Fruit fly (Drosophila melanogaster) Kc167 (cell line): ENCODE data around the gene Ect3.

Source experiments
- Myc ChIP-seq: fragments of >200 bp; optimal IDR thresholded peaks from 2 replicates; lab custom pipeline; 2017; ENCODE audit warnings: missing external identifiers
- Sin3A ChIP-seq: fragments of >200 bp; optimal IDR thresholded peaks from 2 replicates; lab custom pipeline; 2018; ENCODE audit warnings: missing external identifiers
- h ChIP-seq: fragments of >200 bp; optimal IDR thresholded peaks from 3 replicates; lab custom pipeline; 2018; ENCODE audit warnings: missing external identifiers
- insv ChIP-seq: fragments of >200 bp; optimal IDR thresholded peaks from 3 replicates; lab custom pipeline; 2018; ENCODE audit warnings: missing external identifiers
- psq ChIP-seq: fragments of >200 bp; optimal IDR thresholded peaks from 2 replicates; lab custom pipeline; 2017; ENCODE audit warnings: missing external identifiers
- ttk ChIP-seq: sonication (Bioruptor generic); optimal IDR thresholded peaks from 2 replicates; lab custom pipeline; 2017; ENCODE audit warnings: missing external identifiers

Ect3 gene

DNA sequence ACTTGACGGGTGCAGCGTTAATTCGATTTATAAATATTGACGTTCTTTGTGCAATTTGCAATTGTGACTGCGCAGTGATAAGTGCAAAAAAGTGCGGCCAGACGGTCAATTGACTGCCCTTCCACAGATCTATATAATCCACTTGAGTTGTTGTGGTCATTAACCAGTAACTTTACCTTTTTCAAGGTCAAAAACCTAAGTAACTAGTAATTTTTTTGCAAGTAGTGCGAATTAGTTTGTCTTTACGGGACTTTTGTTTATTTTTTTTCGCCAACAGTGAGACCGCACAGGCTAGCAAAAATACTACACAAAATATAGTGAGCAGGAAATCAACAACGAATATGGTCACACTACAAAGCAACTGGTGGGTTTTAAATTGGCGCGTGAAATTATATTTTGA lies 24.4 kb upstream of the Ect3 start, which contains the start of gene Tango9:
TSS of gene Tango9 (minus strand) at position 280 of the 400 bp plus-strand sequence.
- TF ChIP-seq ttk (lab: Kevin White, UChicago) (no peak), Myc (no peak), Sin3A (lab: Kevin White, UChicago) (no peak), psq (no peak), h (lab: Kevin White, UChicago) (no peak)

DNA sequence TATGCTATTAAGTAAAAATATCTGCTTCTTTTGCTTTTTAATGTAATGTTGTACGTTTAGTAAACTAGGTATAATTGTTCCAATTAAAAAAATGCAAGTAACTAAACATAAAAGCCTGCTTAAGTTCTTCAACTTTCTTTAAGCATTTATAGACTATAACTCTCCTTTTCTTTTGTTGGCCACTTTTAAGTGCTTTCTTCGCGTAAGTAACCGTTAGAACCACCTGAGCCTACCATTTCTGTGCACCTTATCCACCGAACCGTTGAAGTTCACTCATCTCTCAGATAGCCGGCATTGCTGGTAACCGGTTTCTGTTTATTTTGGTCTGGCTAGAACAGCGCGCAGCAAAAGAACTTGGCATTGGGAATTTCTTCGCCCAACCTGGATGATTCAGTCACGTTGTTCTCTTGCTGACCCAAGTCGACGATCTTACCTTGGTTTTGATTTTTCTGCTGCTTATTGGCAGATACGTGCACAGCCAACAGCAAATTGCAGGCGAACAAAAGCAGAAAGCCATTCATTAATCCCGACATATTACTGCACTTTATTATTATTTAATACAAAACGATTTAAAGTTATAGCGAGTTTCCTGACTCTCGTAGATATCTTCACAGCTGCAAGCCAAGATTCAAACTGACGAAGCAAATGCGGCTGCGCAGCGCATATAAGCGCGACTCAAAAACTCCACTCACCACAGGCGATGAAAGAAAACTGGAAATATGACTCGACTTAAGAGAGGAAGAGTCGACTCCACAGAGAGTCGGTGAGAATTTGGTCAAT lies 22.3 kb upstream of the Ect3 start, which contains the start of gene CG10005:
TSS of gene CG10005 (minus strand) at position 642 of the 780 bp plus-strand sequence.
- no peak for TF ChIP-seq ttk (lab: Kevin White, UChicago)
- TF ChIP-seq Myc: no peak
- TF ChIP-seq insv (lab: Kevin White, UChicago): no peak
- no peak for TF ChIP-seq Sin3A (lab: Kevin White, UChicago)
- no peak for TF ChIP-seq psq
- no peak for TF ChIP-seq h (lab: Kevin White, UChicago)

- TF ChIP-seq h (lab: Kevin White, UChicago): no peak
Observed at dm6 chr3R:11977336-11977678, 21.8 kb upstream of the Ect3 start.

dm6 chr3R:11978278-11978677 lies 20.8 kb upstream of the Ect3 start:
- TF ChIP-seq insv (lab: Kevin White, UChicago) (no peak), psq (no peak), h (lab: Kevin White, UChicago) (no peak), ttk (lab: Kevin White, UChicago) (no peak), Myc (no peak), Sin3A (lab: Kevin White, UChicago) (no peak)

dm6 chr3R:11979879-11980571 lies 19.1 kb upstream of the Ect3 start, which contains the start of gene CG18547:
Gene CG18547, minus strand, starts transcription at chr3R:11980390.
- no peak for TF ChIP-seq ttk (lab: Kevin White, UChicago)
- no peak for TF ChIP-seq psq

DNA sequence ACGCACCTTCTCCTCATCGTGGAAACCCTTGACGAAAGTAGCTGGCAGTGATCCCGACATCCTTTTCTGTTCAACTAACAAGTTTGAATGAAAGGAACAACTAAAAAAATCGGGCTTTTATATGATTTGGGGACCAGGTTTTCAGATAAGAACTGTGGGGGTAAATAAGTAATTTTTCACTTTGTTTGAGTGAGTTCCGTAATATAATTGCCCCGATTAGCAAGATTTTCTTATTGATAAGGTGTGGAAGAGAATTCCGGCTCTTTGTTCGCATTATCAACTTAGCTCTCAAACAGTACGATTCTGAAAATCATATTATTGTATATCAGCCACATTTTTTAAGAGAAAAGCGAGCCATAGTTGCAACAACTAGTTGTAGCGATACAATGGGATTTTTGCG lies 17.1 kb upstream of the Ect3 start, which contains the start of gene CG12224:
TSS of gene CG12224 (minus strand) at position 101 of the 400 bp plus-strand sequence.
- TF ChIP-seq insv (lab: Kevin White, UChicago): no peak
- no peak for TF ChIP-seq Sin3A (lab: Kevin White, UChicago)
- no peak for TF ChIP-seq psq
- TF ChIP-seq Myc: no peak
- TF ChIP-seq ttk (lab: Kevin White, UChicago): no peak
- TF ChIP-seq h (lab: Kevin White, UChicago): no peak

DNA sequence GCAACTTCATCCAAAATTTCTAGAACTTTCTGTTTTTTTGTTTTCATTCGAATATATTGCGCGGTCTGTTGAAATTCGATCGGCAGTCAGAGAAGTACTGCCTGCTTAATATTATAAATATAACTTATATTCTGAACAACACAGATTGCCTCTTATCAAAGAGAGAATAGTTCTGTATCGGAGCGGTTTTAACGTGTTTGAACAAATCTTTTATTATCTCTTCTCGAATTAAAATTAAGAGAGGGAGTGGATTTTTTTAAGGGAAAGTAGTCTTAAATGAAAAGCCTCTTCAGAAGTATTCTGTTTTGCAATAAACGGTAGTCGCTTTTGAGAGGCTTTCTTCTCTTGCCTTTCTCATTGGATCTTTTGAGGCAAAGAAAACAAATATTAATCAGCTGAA lies 16.5 kb upstream of the Ect3 start:
- TF ChIP-seq h (lab: Kevin White, UChicago) (no peak), ttk (lab: Kevin White, UChicago) (no peak), Sin3A (lab: Kevin White, UChicago) (no peak), Myc (no peak)

DNA sequence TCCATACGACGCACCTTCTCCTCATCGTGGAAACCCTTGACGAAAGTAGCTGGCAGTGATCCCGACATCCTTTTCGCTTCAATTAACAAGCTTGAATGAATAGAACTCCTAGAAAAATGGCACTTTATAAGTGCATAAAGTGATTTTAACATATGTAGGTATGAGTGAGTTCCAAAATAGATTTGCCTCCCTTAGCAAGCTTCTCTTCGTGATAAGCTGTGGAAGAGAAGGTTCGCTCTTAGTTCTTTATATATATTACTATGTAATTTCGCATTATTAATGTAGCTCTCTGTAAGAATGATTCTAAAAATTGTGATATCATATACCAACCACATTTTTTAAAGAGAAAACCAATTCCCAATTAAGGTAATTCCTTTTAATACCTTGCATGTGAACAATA lies 14.6 kb upstream of the Ect3 start, which contains the start of gene CG3397:
TSS of gene CG3397 (minus strand) at position 101 of the 400 bp plus-strand sequence.
- no peak for TF ChIP-seq h (lab: Kevin White, UChicago)
- no peak for TF ChIP-seq insv (lab: Kevin White, UChicago)
- TF ChIP-seq ttk (lab: Kevin White, UChicago): no peak
- no peak for TF ChIP-seq Myc
- TF ChIP-seq Sin3A (lab: Kevin White, UChicago): no peak
- TF ChIP-seq psq: no peak

dm6 chr3R:11984862-11985261 lies 14.2 kb upstream of the Ect3 start:
- TF ChIP-seq psq (no peak), insv (lab: Kevin White, UChicago) (no peak), Myc (no peak), ttk (lab: Kevin White, UChicago) (no peak), h (lab: Kevin White, UChicago) (no peak), Sin3A (lab: Kevin White, UChicago) (no peak)

DNA sequence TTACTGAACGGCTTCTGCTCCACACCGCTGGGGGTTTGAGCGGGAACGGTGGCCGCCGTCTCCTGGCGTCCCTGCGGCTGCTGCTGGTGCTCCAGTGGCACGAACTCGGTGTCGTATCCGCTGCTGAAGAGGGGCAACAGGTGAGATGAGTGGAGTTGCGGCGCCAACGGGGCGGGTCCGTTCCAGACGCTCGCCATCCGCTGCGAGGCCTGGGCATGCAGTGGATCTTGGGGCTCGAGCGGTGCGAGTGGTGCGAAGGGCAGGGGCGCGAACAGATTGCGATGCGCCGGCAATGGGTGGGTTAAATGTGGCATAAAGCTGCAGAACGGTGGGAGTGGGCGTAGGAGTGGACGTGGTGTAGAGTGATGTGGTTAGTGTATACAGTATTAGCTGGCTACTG lies 9.9 kb upstream of the Ect3 start:
- TF ChIP-seq ttk (lab: Kevin White, UChicago) (no peak), insv (lab: Kevin White, UChicago) (no peak), psq (no peak), h (lab: Kevin White, UChicago) (no peak), Sin3A (lab: Kevin White, UChicago) (no peak), Myc (no peak)

DNA sequence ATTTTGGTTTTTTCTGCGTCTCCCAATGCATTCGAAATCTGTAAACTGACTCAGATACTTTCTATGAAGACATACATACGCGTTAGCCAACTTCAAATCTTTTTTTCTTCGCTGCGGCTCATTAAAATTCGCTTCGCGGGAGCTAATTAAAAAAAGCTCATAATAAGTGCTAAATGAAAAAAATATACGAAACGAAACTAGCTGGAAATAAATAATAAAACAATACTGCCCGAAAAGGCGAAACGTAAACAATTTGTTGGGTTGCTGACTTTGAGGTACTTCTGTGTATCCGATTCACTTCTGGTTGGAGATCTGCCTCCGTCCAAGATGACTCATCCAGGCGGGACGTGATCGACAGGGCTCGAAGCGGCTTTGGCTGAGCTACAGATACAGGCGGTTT lies 9.1 kb upstream of the Ect3 start:
- TF ChIP-seq Sin3A (lab: Kevin White, UChicago) (no peak), h (lab: Kevin White, UChicago) (no peak), Myc (no peak), insv (lab: Kevin White, UChicago) (no peak), psq (no peak), ttk (lab: Kevin White, UChicago) (no peak)

dm6 chr3R:11991538-11992164 lies 7.4 kb upstream of the Ect3 start:
- TF ChIP-seq h (lab: Kevin White, UChicago): no peak
- TF ChIP-seq Myc: no peak
- TF ChIP-seq Sin3A (lab: Kevin White, UChicago): no peak
- no peak for TF ChIP-seq insv (lab: Kevin White, UChicago)
- TF ChIP-seq psq: no peak
- no peak for TF ChIP-seq ttk (lab: Kevin White, UChicago)
